Worm (Caenorhabditis elegans) whole organism, L4 larva: Measurements from ENCODE around the gene M110.3.

ENCODE experiments used
- Y105C5A.15 ChIP-seq: fragments of 200-800 bp; sonication (Bioruptor generic); IDR thresholded peaks from 2 replicates; pipeline ENCODE4 v1.3.6; 2022; ENCODE audit warnings: missing genetic modification characterization, missing compliant biosample characterization
- fos-1 ChIP-seq: fragments of 150-350 bp; optimal IDR thresholded peaks from 2 replicates; lab custom pipeline; 2014; ENCODE audit warnings: missing biosample characterization, missing genetic modification characterization
- nhr-11 ChIP-seq: fragments of 150-350 bp; optimal IDR thresholded peaks from 2 replicates; lab custom pipeline; 2014; ENCODE audit warnings: missing biosample characterization, missing genetic modification characterization
- skn-1 ChIP-seq: fragments of 150-350 bp; optimal IDR thresholded peaks from 2 replicates; lab custom pipeline; 2014; ENCODE audit warnings: missing biosample characterization, missing genetic modification characterization
- unc-39 ChIP-seq: sonication (generic microtip); optimal IDR thresholded peaks from 2 replicates; lab custom pipeline; 2017; ENCODE audit warnings: missing biosample characterization, missing genetic modification characterization
- zip-11 ChIP-seq: fragments of 200-800 bp; sonication (Bioruptor generic); IDR thresholded peaks from 2 replicates; pipeline ENCODE4 v1.3.6; 2022; ENCODE audit warnings: missing genetic modification characterization, missing compliant biosample characterization

ce11 chrII:8264619-8265018 lies 48.2 kb upstream of the M110.3 start, which contains the start of gene srdh-1:
- no peak for TF ChIP-seq fos-1
- no peak for TF ChIP-seq skn-1
- no peak for TF ChIP-seq unc-39 (tag; lab: Kevin White, UChicago)
- no peak for TF ChIP-seq zip-11 (GFP tag; lab: Robert Waterston, UW)
- TF ChIP-seq nhr-11 (tag; lab: Kevin White, UChicago): no peak
- TF ChIP-seq Y105C5A.15 (GFP tag; lab: Robert Waterston, UW): no peak
